Fruit fly (Drosophila melanogaster): ENCODE measurements around the gene tara.

Gene tara

dm6 chr3R:16208106-16208780 is 17.2 kb upstream of the tara start (continued):
- TF ChIP-seq CG11504 (tag; optimal IDR thresholded peaks at IDR 0.05) (peak; percentile 28), CG14050 (GFP tag; IDR thresholded peaks at IDR 0.05) (no peak), Abd-B (GFP tag; optimal IDR thresholded peaks at IDR 0.05) (no peak), CG14014 (GFP tag; IDR thresholded peaks at IDR 0.05) (peak; percentile 33; the same call in 1 of the 2 replicates), Ets65A (GFP tag) (peak; percentile 26), CG18599 (GFP tag; optimal IDR thresholded peaks at IDR 0.05) (peak; percentile 58), CG12104 (GFP tag; optimal IDR thresholded peaks at IDR 0.05) (no peak), MBD-R2 (GFP tag; IDR thresholded peaks at IDR 0.05) (0 out of 2 replicates have a peak, but pooled peaks have one; percentile 16), CG12769 (tag; optimal IDR thresholded peaks at IDR 0.05) (peak; percentile 97), CG10565 (GFP tag; optimal IDR thresholded peaks at IDR 0.05) (no peak), B-H2 (GFP tag; optimal IDR thresholded peaks at IDR 0.05) (peak; percentile 69)

DNA sequence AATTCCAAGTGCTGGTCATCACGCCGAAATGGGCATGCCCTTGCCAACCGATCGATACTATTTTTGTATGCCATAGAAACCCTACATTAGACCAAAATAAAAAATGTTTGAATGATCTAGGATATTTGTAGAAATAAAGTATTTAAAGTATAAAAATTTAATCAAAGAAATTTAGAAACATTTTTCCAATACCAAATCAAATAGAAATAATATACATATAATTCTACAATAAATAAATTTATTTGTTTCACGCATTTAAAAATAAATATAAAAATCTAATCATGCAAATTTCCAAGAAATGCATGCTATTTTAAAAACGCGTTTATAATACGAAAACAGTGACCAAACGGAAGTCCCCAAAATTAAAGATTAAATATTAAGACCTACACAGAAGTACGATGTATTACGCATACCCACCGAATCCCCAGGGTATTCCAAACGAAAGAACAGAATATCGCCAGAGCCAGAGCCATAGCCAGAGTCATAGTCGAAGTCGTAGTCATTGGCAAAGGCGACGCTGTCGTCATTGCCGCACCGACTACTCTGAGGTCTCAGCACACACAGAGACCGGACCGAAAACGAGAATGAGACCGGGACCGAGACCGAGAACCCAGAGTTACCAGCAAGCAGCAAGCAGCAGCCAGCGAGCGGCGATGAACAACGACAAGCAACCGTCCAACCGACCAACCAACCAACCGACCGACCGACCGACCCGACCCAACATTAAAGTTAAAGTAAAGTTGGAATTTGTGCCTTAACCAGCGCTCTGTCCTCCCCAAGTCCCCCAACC is 16.3 kb upstream of the tara start:
- TF ChIP-seq crc (GFP tag; optimal IDR thresholded peaks at IDR 0.05): no peak
- TF ChIP-seq btn (GFP tag; optimal IDR thresholded peaks at IDR 0.05): no peak
- no peak for TF ChIP-seq Ravus (GFP tag; IDR thresholded peaks at IDR 0.05)
- TF ChIP-seq run (tag; optimal IDR thresholded peaks at IDR 0.05): no peak
- no peak for TF ChIP-seq Mad (GFP tag; optimal IDR thresholded peaks at IDR 0.05)
- no peak for TF ChIP-seq CG12299 (tag; optimal IDR thresholded peaks at IDR 0.05)
- TF ChIP-seq otp (GFP tag; IDR thresholded peaks at IDR 0.05): no peak
- peak; percentile 41 for TF ChIP-seq Blimp-1 (GFP tag; optimal IDR thresholded peaks at IDR 0.05)
- no peak for TF ChIP-seq wor (GFP tag; IDR thresholded peaks at IDR 0.05)
- no peak for TF ChIP-seq nom (GFP tag; optimal IDR thresholded peaks at IDR 0.05)
- 0 out of 2 replicates have a peak, but pooled peaks have one; percentile 4 for TF ChIP-seq CG42726 (GFP tag; IDR thresholded peaks at IDR 0.05; ENCODE audit: partially characterized antibody)
- TF ChIP-seq Jarid2 (GFP tag; optimal IDR thresholded peaks at IDR 0.05): no peak
- no peak for TF ChIP-seq lilli (GFP tag; optimal IDR thresholded peaks at IDR 0.05)
- peak; percentile 13 for TF ChIP-seq CG30020 (tag; optimal IDR thresholded peaks at IDR 0.05)
- TF ChIP-seq Bteb2 (GFP tag; optimal IDR thresholded peaks at IDR 0.05): no peak
- TF ChIP-seq vnd (GFP tag; IDR thresholded peaks at IDR 0.05; ENCODE audit: partially characterized antibody): no peak
- TF ChIP-seq Asciz (GFP tag; optimal IDR thresholded peaks at IDR 0.05): peak; percentile 56
- no peak for TF ChIP-seq BEAF-32 (GFP tag; optimal IDR thresholded peaks at IDR 0.05)
- TF ChIP-seq shn (GFP tag; optimal IDR thresholded peaks at IDR 0.05): no peak
- TF ChIP-seq CG6689 (GFP tag; IDR thresholded peaks at IDR 0.05): peak; percentile 40; the same call in 1 of the 2 replicates
- no peak for TF ChIP-seq CG18011 (GFP tag; optimal IDR thresholded peaks at IDR 0.05)
- no peak for TF ChIP-seq gro (GFP tag; optimal IDR thresholded peaks at IDR 0.05)
- TF ChIP-seq lola (GFP tag; optimal IDR thresholded peaks at IDR 0.05): peak in 1 of 3 experiments; percentile 84
- no peak for TF ChIP-seq CG11695 (GFP tag; IDR thresholded peaks at IDR 0.05)
- TF ChIP-seq Hey (tag; optimal IDR thresholded peaks at IDR 0.05): no peak
- TF ChIP-seq HLH3B (GFP tag; IDR thresholded peaks at IDR 0.05): no peak
- peak; percentile 33 for TF ChIP-seq CG33557 (GFP tag; optimal IDR thresholded peaks at IDR 0.05)
- peak; percentile 49 for TF ChIP-seq bcd (GFP tag; optimal IDR thresholded peaks at IDR 0.05)
- no peak for TF ChIP-seq Hr39 (optimal IDR thresholded peaks at IDR 0.05)
- no peak for TF ChIP-seq CG2202 (tag; optimal IDR thresholded peaks at IDR 0.05)
- no peak for TF ChIP-seq CG10959 (GFP tag; IDR thresholded peaks at IDR 0.05)
- no peak for TF ChIP-seq Lhr (GFP tag; optimal IDR thresholded peaks at IDR 0.05)
- peak; percentile 47; the same call in 1 of the 2 replicates for TF ChIP-seq gsb (GFP tag; IDR thresholded peaks at IDR 0.05)
- TF ChIP-seq CG10267 (tag; optimal IDR thresholded peaks at IDR 0.05): peak; percentile 59
- no peak for TF ChIP-seq exex (tag; optimal IDR thresholded peaks at IDR 0.05)
- TF ChIP-seq Kr (GFP tag; optimal IDR thresholded peaks at IDR 0.05): no peak
